Fruit fly (Drosophila melanogaster): ENCODE measurements around the gene CG12398.

- TF ChIP-seq CTCF (optimal IDR thresholded peaks at IDR 0.05) (no peak), CG8478 (optimal IDR thresholded peaks at IDR 0.05) (no peak)
These were observed 37.0 kb upstream of the CG12398 start for dm6 chrX:14950273-14951272.
